Worm (Caenorhabditis elegans): ENCODE results near the gene akt-1.

Gene akt-1

ce11 chrV:10249515-10249914 lies 810 bp downstream of the akt-1 start:
- TF ChIP-seq Y75B8A.6 (GFP tag; IDR thresholded peaks at IDR 0.05) (no peak), aha-1 (tag) (peak; percentile 94), tag-97 (GFP tag; IDR thresholded peaks at IDR 0.05) (no peak), lin-13 (GFP tag; optimal IDR thresholded peaks at IDR 0.05) (no peak), Y5F2A.4 (GFP tag; optimal IDR thresholded peaks at IDR 0.05) (no peak), pha-4 (GFP tag; IDR thresholded peaks at IDR 0.05) (no peak), pha-4 (tag; optimal IDR thresholded peaks at IDR 0.05) (no peak), daf-16 (GFP tag; optimal IDR thresholded peaks at IDR 0.05) (peak in 1 of 2 experiments; percentile 72), daf-16 (tag; optimal IDR thresholded peaks at IDR 0.05) (peak; percentile 7), zag-1 (tag; optimal IDR thresholded peaks at IDR 0.05) (no peak), daf-12 (tag; optimal IDR thresholded peaks at IDR 0.05) (no peak)

ce11 chrV:10252682-10253081 lies 4.0 kb downstream of the akt-1 start:
- TF ChIP-seq madf-5 (GFP tag; IDR thresholded peaks at IDR 0.05) (no peak), mep-1 (tag; optimal IDR thresholded peaks at IDR 0.05) (peak; percentile 8), daf-16 (GFP tag; optimal IDR thresholded peaks at IDR 0.05) (no peak), daf-16 (tag; optimal IDR thresholded peaks at IDR 0.05) (peak; percentile 15), fos-1 (tag; optimal IDR thresholded peaks at IDR 0.05) (peak; percentile 23), sdz-12 (GFP tag; optimal IDR thresholded peaks at IDR 0.05) (no peak), ama-1 (optimal IDR thresholded peaks at IDR 0.05) (peak; percentile 80), lsy-2 (tag; optimal IDR thresholded peaks at IDR 0.05) (peak in 1 of 2 experiments; percentile 41), aha-1 (tag) (peak; percentile 76)

- peak; percentile 94 for TF ChIP-seq zip-2 (tag; optimal IDR thresholded peaks at IDR 0.05)
- no peak for TF ChIP-seq ctbp-1 (GFP tag; IDR thresholded peaks at IDR 0.05)
- TF ChIP-seq lsy-2 (tag; optimal IDR thresholded peaks at IDR 0.05) = no peak
- no peak for TF ChIP-seq zag-1 (tag; optimal IDR thresholded peaks at IDR 0.05)
- no peak for TF ChIP-seq spr-1 (tag; optimal IDR thresholded peaks at IDR 0.05)
- TF ChIP-seq cey-2 (tag; optimal IDR thresholded peaks at IDR 0.05; ENCODE audit: borderline replicate concordance, insufficient read depth) = no peak
- no peak for TF ChIP-seq pha-4 (GFP tag; IDR thresholded peaks at IDR 0.05)
- peak; percentile 68 for TF ChIP-seq pha-4 (tag; optimal IDR thresholded peaks at IDR 0.05)
- TF ChIP-seq Y105C5A.15 (GFP tag; IDR thresholded peaks at IDR 0.05) = no peak
- no peak for TF ChIP-seq daf-16 (GFP tag; optimal IDR thresholded peaks at IDR 0.05)
- TF ChIP-seq daf-16 (tag; optimal IDR thresholded peaks at IDR 0.05) = peak; percentile 64
- no peak for TF ChIP-seq ces-1 (GFP tag; optimal IDR thresholded peaks at IDR 0.05)
- TF ChIP-seq lim-7 (GFP tag; IDR thresholded peaks at IDR 0.05) = no peak
- peak; percentile 58 for TF ChIP-seq dve-1 (tag; optimal IDR thresholded peaks at IDR 0.05; ENCODE audit: insufficient read depth)
- no peak for TF ChIP-seq egl-43 (GFP tag; IDR thresholded peaks at IDR 0.05)
- no peak for TF ChIP-seq madf-5 (GFP tag; IDR thresholded peaks at IDR 0.05)
- TF ChIP-seq nhr-28 (tag; optimal IDR thresholded peaks at IDR 0.05) = peak; percentile 37
- no peak for TF ChIP-seq F10B5.3 (tag; optimal IDR thresholded peaks at IDR 0.05)
- peak; percentile 59 for TF ChIP-seq ama-1 (optimal IDR thresholded peaks at IDR 0.05)
- no peak for TF ChIP-seq ztf-11 (tag; optimal IDR thresholded peaks at IDR 0.05)
- peak; percentile 12 for TF ChIP-seq pqm-1 (tag; optimal IDR thresholded peaks at IDR 0.05)
- no peak for TF ChIP-seq gei-8 (GFP tag; optimal IDR thresholded peaks at IDR 0.05)
Measured at ce11 chrV:10255005-10255472, 6.3 kb downstream of the akt-1 start, which contains the start of gene rop-1. Gene rop-1 (minus strand): TSS chrV:10255055.

- TF ChIP-seq daf-16 (GFP tag; optimal IDR thresholded peaks at IDR 0.05) = no peak
- TF ChIP-seq daf-16 (tag; optimal IDR thresholded peaks at IDR 0.05) = peak; percentile 89
- no peak for TF ChIP-seq tag-97 (GFP tag; IDR thresholded peaks at IDR 0.05)
- peak; percentile 73 for TF ChIP-seq nhr-77 (tag; optimal IDR thresholded peaks at IDR 0.05)
- no peak for TF ChIP-seq T26A8.4 (GFP tag; IDR thresholded peaks at IDR 0.05)
- no peak for TF ChIP-seq nhr-102 (tag; optimal IDR thresholded peaks at IDR 0.05)
- no peak for TF ChIP-seq F44E2.7 (GFP tag; IDR thresholded peaks at IDR 0.05)
- TF ChIP-seq pha-4 (GFP tag; IDR thresholded peaks at IDR 0.05) = no peak
- peak; percentile 14 for TF ChIP-seq pha-4 (tag; optimal IDR thresholded peaks at IDR 0.05)
- no peak for TF ChIP-seq ztf-7 (tag; optimal IDR thresholded peaks at IDR 0.05)
- no peak for TF ChIP-seq ZK546.5 (tag; optimal IDR thresholded peaks at IDR 0.05)
- TF ChIP-seq snpc-1.2 (GFP tag; IDR thresholded peaks at IDR 0.05) = no peak
- no peak for TF ChIP-seq nhr-48 (tag; optimal IDR thresholded peaks at IDR 0.05)
- TF ChIP-seq R02D3.7 (tag; optimal IDR thresholded peaks at IDR 0.05) = no peak
- TF ChIP-seq gei-8 (GFP tag; optimal IDR thresholded peaks at IDR 0.05) = no peak
- no peak for TF ChIP-seq attf-4 (tag; optimal IDR thresholded peaks at IDR 0.05)
- TF ChIP-seq hif-1 (tag; optimal IDR thresholded peaks at IDR 0.05) = no peak
- no peak for TF ChIP-seq ceh-20 (GFP tag; IDR thresholded peaks at IDR 0.05)
- peak; percentile 91 for TF ChIP-seq dmd-6 (GFP tag; IDR thresholded peaks at IDR 0.05)
- no peak for TF ChIP-seq D1046.2 (GFP tag; IDR thresholded peaks at IDR 0.05)
- TF ChIP-seq skn-1 (tag; optimal IDR thresholded peaks at IDR 0.05) = no peak
- no peak for TF ChIP-seq ama-1 (optimal IDR thresholded peaks at IDR 0.05)
- no peak for TF ChIP-seq madf-9 (GFP tag; conservative IDR thresholded peaks at IDR 0.05)
Measured at ce11 chrV:10256050-10256449, 7.3 kb downstream of the akt-1 start, which contains the start of gene nhr-232. Gene nhr-232 (plus strand): TSS chrV:10256170.

Data from whole organism, L4 larva.